Fruit fly (Drosophila melanogaster): ENCODE results near the gene vrs.

- TF ChIP-seq Crg-1 (GFP tag; optimal IDR thresholded peaks at IDR 0.05): no peak
- TF ChIP-seq kay (GFP tag; ENCODE audit: borderline replicate concordance): no peak
- no peak for TF ChIP-seq bab1 (GFP tag; optimal IDR thresholded peaks at IDR 0.05)
- no peak for TF ChIP-seq CG14711 (tag; optimal IDR thresholded peaks at IDR 0.05)
- no peak for TF ChIP-seq ovo (GFP tag; optimal IDR thresholded peaks at IDR 0.05)
- TF ChIP-seq Clk (GFP tag; optimal IDR thresholded peaks at IDR 0.05): no peak
- TF ChIP-seq CG12768 (GFP tag; optimal IDR thresholded peaks at IDR 0.05): no peak
These were observed 23.5 kb upstream of the vrs start for dm6 chr3R:12423997-12424396.
